Fruit fly (Drosophila melanogaster): Measurements from ENCODE around the gene Idgf1.

Gene Idgf1

dm6 chr2L:16451858-16452257 lies 6.8 kb downstream of the Idgf1 start (continued):
- TF ChIP-seq caup (GFP tag; optimal IDR thresholded peaks at IDR 0.05; ENCODE audit: severe bottlenecking): peak; percentile 7
- no peak for TF ChIP-seq org-1 (GFP tag; optimal IDR thresholded peaks at IDR 0.05)
- TF ChIP-seq Hmr (GFP tag; optimal IDR thresholded peaks at IDR 0.05): peak; percentile 36
- TF ChIP-seq tup (GFP tag; optimal IDR thresholded peaks at IDR 0.05): no peak
- 0 out of 3 replicates have a peak, but pooled peaks have one; percentile 21 for TF ChIP-seq gce (GFP tag; IDR thresholded peaks at IDR 0.05)
- TF ChIP-seq klu (GFP tag; IDR thresholded peaks at IDR 0.05): no peak
- TF ChIP-seq CG3281 (GFP tag; optimal IDR thresholded peaks at IDR 0.05): peak; percentile 21
- TF ChIP-seq pros (GFP tag; optimal IDR thresholded peaks at IDR 0.05): no peak
- TF ChIP-seq unpg (GFP tag; optimal IDR thresholded peaks at IDR 0.05): peak; percentile 26
- peak in 1 of 2 experiments; percentile 10 for TF ChIP-seq bsh (GFP tag; optimal IDR thresholded peaks at IDR 0.05)
- TF ChIP-seq CG12299 (tag; optimal IDR thresholded peaks at IDR 0.05): no peak
- TF ChIP-seq CG3407 (GFP tag; optimal IDR thresholded peaks at IDR 0.05): peak; percentile 38
- TF ChIP-seq chm (GFP tag; IDR thresholded peaks at IDR 0.05): no peak
- TF ChIP-seq CG11696 (GFP tag; IDR thresholded peaks at IDR 0.05): no peak
- peak; percentile 18 for TF ChIP-seq CG1603 (tag; optimal IDR thresholded peaks at IDR 0.05)
- peak; percentile 1 for TF ChIP-seq NfI (GFP tag; optimal IDR thresholded peaks at IDR 0.05)
- no peak for TF ChIP-seq CG10431 (GFP tag; optimal IDR thresholded peaks at IDR 0.05)
- no peak for TF ChIP-seq Camta (GFP tag; optimal IDR thresholded peaks at IDR 0.05)
- TF ChIP-seq PHDP (tag; optimal IDR thresholded peaks at IDR 0.05): peak; percentile 62
- TF ChIP-seq Fer3 (tag; optimal IDR thresholded peaks at IDR 0.05): peak; percentile 11
- no peak for TF ChIP-seq CG12219 (GFP tag; optimal IDR thresholded peaks at IDR 0.05)
- TF ChIP-seq HLHmδ (GFP tag; optimal IDR thresholded peaks at IDR 0.05): no peak
- TF ChIP-seq HLH54F (GFP tag; optimal IDR thresholded peaks at IDR 0.05): no peak
- no peak for TF ChIP-seq slou (GFP tag; optimal IDR thresholded peaks at IDR 0.05)

- TF ChIP-seq trem (tag; optimal IDR thresholded peaks at IDR 0.05) (peak; percentile 6), ab (GFP tag; optimal IDR thresholded peaks at IDR 0.05) (no peak)
These were observed 13.3 kb downstream of the Idgf1 start for dm6 chr2L:16458385-16458784.

- TF ChIP-seq ems (GFP tag; optimal IDR thresholded peaks at IDR 0.05): no peak
- TF ChIP-seq CG4360 (GFP tag; IDR thresholded peaks at IDR 0.05): peak; percentile 91
- peak; percentile 15 for TF ChIP-seq Ets65A (GFP tag)
These were observed 18.6 kb downstream of the Idgf1 start for dm6 chr2L:16463657-16464056.

- TF ChIP-seq Ets65A (GFP tag): peak; percentile 37
- TF ChIP-seq Six4 (GFP tag; optimal IDR thresholded peaks at IDR 0.05): no peak
- no peak for TF ChIP-seq Vsx1 (GFP tag; optimal IDR thresholded peaks at IDR 0.05)
- TF ChIP-seq gem (tag; optimal IDR thresholded peaks at IDR 0.05): peak; percentile 5
These were observed 24.7 kb downstream of the Idgf1 start for dm6 chr2L:16469749-16470148.

dm6 chr2L:16472184-16472583 lies 27.1 kb downstream of the Idgf1 start:
- TF ChIP-seq al (GFP tag; IDR thresholded peaks at IDR 0.05) (peak; percentile 6; the same call in 1 of the 2 replicates), sisA (GFP tag; IDR thresholded peaks at IDR 0.05) (peak; percentile 7; the same call in 1 of the 2 replicates), tx (GFP tag; optimal IDR thresholded peaks at IDR 0.05) (no peak), slbo (GFP tag; IDR thresholded peaks at IDR 0.05) (peak; percentile 27; the same call in 1 of the 2 replicates), CG10462 (GFP tag; optimal IDR thresholded peaks at IDR 0.05) (no peak), Hr39 (optimal IDR thresholded peaks at IDR 0.05) (peak; percentile 62)
